Fruit fly (Drosophila melanogaster): ENCODE measurements around the gene vrs.
A peak's percentile ranks its signal among the peaks of the same experiment; 100 is the strongest.

vrs gene

DNA sequence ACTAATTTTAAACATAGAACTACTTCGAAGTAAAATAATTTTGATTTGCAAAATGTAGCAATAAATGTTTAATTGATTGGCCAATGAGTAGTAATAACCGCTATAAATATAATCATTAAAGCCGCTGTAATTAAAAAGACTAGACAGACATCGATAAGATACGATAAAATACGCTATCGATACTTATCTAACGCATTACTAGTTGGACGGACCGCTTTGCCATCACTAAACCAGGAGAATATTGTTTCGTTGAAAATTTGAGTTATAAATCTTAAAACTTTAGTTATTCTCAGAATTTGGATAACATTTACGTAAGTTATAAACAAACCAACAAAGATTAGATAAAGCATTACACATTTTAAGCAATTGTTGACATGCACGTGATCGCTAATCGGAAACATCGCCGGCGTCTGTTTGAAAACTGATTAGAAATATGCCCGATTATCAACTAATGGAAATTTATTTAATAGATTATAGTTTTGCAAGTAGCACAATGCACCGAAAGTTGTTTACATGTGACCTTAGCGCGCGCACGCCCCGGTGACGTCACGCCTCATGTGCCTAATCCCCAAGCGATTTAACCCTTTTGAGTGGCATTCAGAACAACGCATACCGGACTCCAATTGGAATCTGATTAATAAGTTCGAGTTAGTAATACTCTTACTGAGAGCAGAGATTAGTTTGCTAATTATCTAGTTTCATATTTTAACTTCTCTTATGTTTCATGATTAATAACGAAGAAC lies 7.9 kb upstream of the vrs start, which contains the start of gene Desat1 (continued):
- no peak for TF ChIP-seq Usf (GFP tag; optimal IDR thresholded peaks at IDR 0.05)
- peak; percentile 88 for TF ChIP-seq CG7963 (GFP tag; IDR thresholded peaks at IDR 0.05; ENCODE audit: partially characterized antibody)
- TF ChIP-seq CTCF (GFP tag; optimal IDR thresholded peaks at IDR 0.05) = peak; percentile 14
- TF ChIP-seq yki (optimal IDR thresholded peaks at IDR 0.05) = no peak
- peak; percentile 79 for TF ChIP-seq zen (tag; optimal IDR thresholded peaks at IDR 0.05)
- TF ChIP-seq Xbp1 (GFP tag; optimal IDR thresholded peaks at IDR 0.05) = no peak
- TF ChIP-seq CG9817 (tag; optimal IDR thresholded peaks at IDR 0.05) = no peak
- TF ChIP-seq CG4730 (GFP tag; IDR thresholded peaks at IDR 0.05) = no peak
- TF ChIP-seq CG33213 (GFP tag; optimal IDR thresholded peaks at IDR 0.05) = no peak
- peak; percentile 86 for TF ChIP-seq ato (GFP tag; IDR thresholded peaks at IDR 0.05; ENCODE audit: partially characterized antibody)
- no peak for TF ChIP-seq Atf3 (GFP tag; optimal IDR thresholded peaks at IDR 0.05)
- peak; percentile 54 for TF ChIP-seq MBD-R2 (GFP tag; IDR thresholded peaks at IDR 0.05)
- TF ChIP-seq CG4617 (GFP tag; optimal IDR thresholded peaks at IDR 0.05; ENCODE audit: borderline replicate concordance) = peak; percentile 49
- TF ChIP-seq sens (GFP tag) = peak; percentile 69
- TF ChIP-seq grn (GFP tag; optimal IDR thresholded peaks at IDR 0.05) = no peak
- peak; percentile 22 for TF ChIP-seq sug (tag; optimal IDR thresholded peaks at IDR 0.05)
- no peak for TF ChIP-seq CG12236 (GFP tag; optimal IDR thresholded peaks at IDR 0.05)
- TF ChIP-seq eve (GFP tag; optimal IDR thresholded peaks at IDR 0.05) = no peak
- TF ChIP-seq CG15514 (GFP tag; optimal IDR thresholded peaks at IDR 0.05) = peak; percentile 41
- TF ChIP-seq Abd-B (GFP tag; optimal IDR thresholded peaks at IDR 0.05) = peak; percentile 41
- no peak for TF ChIP-seq salm (tag; optimal IDR thresholded peaks at IDR 0.05)
- peak; percentile 12 for TF ChIP-seq CG17186 (GFP tag; optimal IDR thresholded peaks at IDR 0.05)
- no peak for TF ChIP-seq CG13424 (tag; optimal IDR thresholded peaks at IDR 0.05)
- no peak for TF ChIP-seq Camta (GFP tag; optimal IDR thresholded peaks at IDR 0.05)
- no peak for TF ChIP-seq CG6272 (GFP tag; IDR thresholded peaks at IDR 0.05)
- peak; percentile 86 for TF ChIP-seq stwl (tag; optimal IDR thresholded peaks at IDR 0.05)
- no peak for TF ChIP-seq CG4707 (GFP tag; optimal IDR thresholded peaks at IDR 0.05)
- no peak for TF ChIP-seq wek (GFP tag; optimal IDR thresholded peaks at IDR 0.05)
- TF ChIP-seq NC2β (GFP tag; optimal IDR thresholded peaks at IDR 0.05) = peak; percentile 4
- peak; percentile 84 for TF ChIP-seq Dref (GFP tag; IDR thresholded peaks at IDR 0.05)
- TF ChIP-seq E2f2 (GFP tag; IDR thresholded peaks at IDR 0.05) = peak; percentile 49; the same call in 1 of the 2 replicates
- no peak for TF ChIP-seq org-1 (GFP tag; optimal IDR thresholded peaks at IDR 0.05)
- peak; percentile 59 for TF ChIP-seq CG14710 (tag; optimal IDR thresholded peaks at IDR 0.05)
- TF ChIP-seq CG13123 (GFP tag; optimal IDR thresholded peaks at IDR 0.05) = no peak
- TF ChIP-seq CG33557 (GFP tag; optimal IDR thresholded peaks at IDR 0.05) = peak; percentile 23
- peak; percentile 72 for TF ChIP-seq mld (GFP tag; IDR thresholded peaks at IDR 0.05; ENCODE audit: partially characterized antibody)
- TF ChIP-seq Sry-δ (GFP tag; optimal IDR thresholded peaks at IDR 0.05) = peak; percentile 93
- TF ChIP-seq CG15073 (GFP tag; optimal IDR thresholded peaks at IDR 0.05) = no peak
- no peak for TF ChIP-seq dm (GFP tag; optimal IDR thresholded peaks at IDR 0.05)
- TF ChIP-seq run (tag; optimal IDR thresholded peaks at IDR 0.05) = no peak
- peak; percentile 27 for TF ChIP-seq CG1603 (tag; optimal IDR thresholded peaks at IDR 0.05)
- peak; percentile 20; the same call in 1 of the 2 replicates for TF ChIP-seq CG9932 (GFP tag; IDR thresholded peaks at IDR 0.05)
- TF ChIP-seq tna (GFP tag; IDR thresholded peaks at IDR 0.05; ENCODE audit: partially characterized antibody) = peak; percentile 81
- no peak for TF ChIP-seq pb (GFP tag; optimal IDR thresholded peaks at IDR 0.05)
- peak; percentile 20 for TF ChIP-seq CG12391 (tag; optimal IDR thresholded peaks at IDR 0.05)
- peak; percentile 88 for TF ChIP-seq zen2 (GFP tag; IDR thresholded peaks at IDR 0.05; ENCODE audit: partially characterized antibody)
- no peak for TF ChIP-seq CG6683 (GFP tag; optimal IDR thresholded peaks at IDR 0.05)
- peak; percentile 16 for TF ChIP-seq grau (tag; optimal IDR thresholded peaks at IDR 0.05)
- peak; percentile 79 for TF ChIP-seq trem (tag; optimal IDR thresholded peaks at IDR 0.05)
- peak; percentile 86 to 97 for TF ChIP-seq insv (GFP tag; optimal IDR thresholded peaks at IDR 0.05)
